Worm (Caenorhabditis elegans) whole organism, young adult: ENCODE data around the gene rpac-40.
"Not testable (repeated sequence)": the region's sequence is repeated elsewhere in the genome, so short reads cannot be mapped to it uniquely, and the experiment has no call there.

Experiments
- B0019.2 ChIP-seq: fragments of 200-800 bp; sonication (Bioruptor generic); conservative IDR thresholded peaks from 2 replicates; pipeline ENCODE4 v1.3.6; 2022; ENCODE audit warnings: missing genetic modification reagents, missing genetic modification characterization, missing compliant biosample characterization
- C06A6.2 ChIP-seq: fragments of 200-800 bp; sonication (Bioruptor generic); conservative IDR thresholded peaks from 2 replicates; pipeline ENCODE4 v1.3.6; 2022; ENCODE audit warnings: missing genetic modification characterization, missing compliant biosample characterization
- F52B5.7 ChIP-seq: sonication (generic microtip); optimal IDR thresholded peaks from 2 replicates; lab custom pipeline; 2016; ENCODE audit warnings: mild to moderate bottlenecking, missing genetic modification characterization, missing compliant biosample characterization
- F55B11.4 ChIP-seq: sonication (generic microtip); optimal IDR thresholded peaks from 2 replicates; lab custom pipeline; 2016; ENCODE audit warnings: missing compliant biosample characterization, missing genetic modification characterization, borderline replicate concordance; ENCODE audit not compliant: insufficient read depth
- F57A8.1 ChIP-seq: fragments of 200-800 bp; sonication (Bioruptor generic); optimal IDR thresholded peaks from 2 replicates; lab custom pipeline; 2018; ENCODE audit warnings: mild to moderate bottlenecking, missing genetic modification characterization, moderate library complexity, missing compliant biosample characterization
- K11D2.4 ChIP-seq: fragments of 200-800 bp; sonication (Bioruptor generic); IDR thresholded peaks from 2 replicates; pipeline ENCODE4 v1.3.6; 2022; ENCODE audit warnings: missing genetic modification reagents, missing genetic modification characterization, missing compliant biosample characterization
- K12H6.12 ChIP-seq: fragments of 200-800 bp; sonication (Bioruptor generic); optimal IDR thresholded peaks from 2 replicates; lab custom pipeline; 2018; ENCODE audit warnings: mild to moderate bottlenecking, missing genetic modification characterization, missing compliant biosample characterization
- Y53F4B.3 ChIP-seq: fragments of 200-800 bp; sonication (Bioruptor generic); IDR thresholded peaks from 2 replicates; pipeline ENCODE4 v1.3.6; 2022; ENCODE audit warnings: missing genetic modification reagents, missing genetic modification characterization, missing compliant biosample characterization
- Y53G8AR.9 ChIP-seq: fragments of 200-800 bp; sonication (Bioruptor generic); conservative IDR thresholded peaks from 2 replicates; pipeline ENCODE4 v1.3.6; 2022; ENCODE audit warnings: missing genetic modification reagents, missing genetic modification characterization, missing compliant biosample characterization
- Y79H2A.3 ChIP-seq: fragments of 200-800 bp; sonication (Bioruptor generic); conservative IDR thresholded peaks from 2 replicates; pipeline ENCODE4 v1.3.6; 2022; ENCODE audit warnings: missing genetic modification reagents, missing genetic modification characterization, missing compliant biosample characterization
- ama-1 ChIP-seq, 3 experiments: fragments of 150-350 bp in 1 of 3; sonication (generic microtip) in 2 of 3; optimal IDR thresholded peaks; 2 replicates each; lab custom pipeline; 2014 to 2018; ENCODE audit warnings: missing biosample characterization in 2 of 3, missing genetic modification characterization in 2 of 3, missing genetic modification reagents in 2 of 3
- ccch-3 ChIP-seq: fragments of 200-800 bp; sonication (Bioruptor generic); optimal IDR thresholded peaks from 2 replicates; lab custom pipeline; 2018; ENCODE audit warnings: mild to moderate bottlenecking, missing genetic modification characterization, missing compliant biosample characterization
- cebp-2 ChIP-seq: fragments of 200-800 bp; sonication (Bioruptor generic); IDR thresholded peaks from 2 replicates; pipeline ENCODE4 v1.3.6; 2022; ENCODE audit warnings: missing genetic modification characterization, missing compliant biosample characterization
- ceh-27 ChIP-seq: fragments of 200-800 bp; sonication (Bioruptor generic); optimal IDR thresholded peaks from 2 replicates; lab custom pipeline; 2018; ENCODE audit warnings: mild to moderate bottlenecking, missing genetic modification characterization, moderate library complexity, missing compliant biosample characterization
- ceh-79 ChIP-seq: sonication (generic microtip); optimal IDR thresholded peaks from 2 replicates; lab custom pipeline; 2017; ENCODE audit warnings: mild to moderate bottlenecking, missing genetic modification characterization, missing compliant biosample characterization
- chd-7 ChIP-seq: sonication (generic microtip); optimal IDR thresholded peaks from 2 replicates; lab custom pipeline; 2016; ENCODE audit warnings: mild to moderate bottlenecking, missing genetic modification characterization, moderate library complexity, missing compliant biosample characterization
- die-1 ChIP-seq: sonication (generic microtip); optimal IDR thresholded peaks from 2 replicates; lab custom pipeline; 2016; ENCODE audit warnings: missing genotype, mild to moderate bottlenecking, missing genetic modification characterization, missing compliant biosample characterization
- egl-44 ChIP-seq: fragments of 200-800 bp; sonication (Bioruptor generic); IDR thresholded peaks from 2 replicates; pipeline ENCODE4 v1.3.6; 2022; ENCODE audit warnings: missing genetic modification reagents, missing genetic modification characterization, missing compliant biosample characterization
- hrde-1 ChIP-seq: sonication (generic microtip); optimal IDR thresholded peaks from 2 replicates; lab custom pipeline; 2016; ENCODE audit warnings: missing genetic modification characterization, mild to moderate bottlenecking, missing compliant biosample characterization, moderate library complexity, missing genotype, missing genetic modification reagents, borderline replicate concordance
- hsf-1 ChIP-seq: fragments of 200-800 bp; sonication (Bioruptor generic); IDR thresholded peaks from 2 replicates; pipeline ENCODE4 v1.3.6; 2022; ENCODE audit warnings: missing genetic modification reagents, missing genetic modification characterization, missing compliant biosample characterization
- let-607 ChIP-seq, 2 experiments: fragments of 200-800 bp in 1 of 2; sonication (Bioruptor generic) in 1 of 2; sonication (generic microtip) in 1 of 2; optimal IDR thresholded peaks; 2 replicates each; lab custom pipeline; 2016 to 2018; ENCODE audit warnings: mild to moderate bottlenecking in 2 of 2, missing compliant biosample characterization in 2 of 2, missing genetic modification characterization in 2 of 2, moderate library complexity in 2 of 2, missing genotype in 1 of 2
- lin-35 ChIP-seq, 3 experiments: fragments of 150-350 bp in 2 of 3; sonication (generic microtip) in 1 of 3; optimal IDR thresholded peaks; 2 replicates each; lab custom pipeline; 2014 to 2018; ENCODE audit warnings: missing biosample characterization in 3 of 3, missing genetic modification characterization in 3 of 3, missing genetic modification reagents in 3 of 3
- lin-40 ChIP-seq: sonication (generic microtip); optimal IDR thresholded peaks from 2 replicates; lab custom pipeline; 2016; ENCODE audit warnings: missing genetic modification characterization, mild to moderate bottlenecking, missing compliant biosample characterization, missing genotype, missing genetic modification reagents
- madf-3 ChIP-seq: fragments of 200-800 bp; sonication (Bioruptor generic); IDR thresholded peaks from 2 replicates; pipeline ENCODE4 v1.3.6; 2022; ENCODE audit warnings: missing genetic modification reagents, missing genetic modification characterization, missing compliant biosample characterization
- madf-8 ChIP-seq: fragments of 200-800 bp; sonication (Bioruptor generic); conservative IDR thresholded peaks from 2 replicates; pipeline ENCODE4 v1.3.6; 2022; ENCODE audit warnings: missing genetic modification reagents, missing genetic modification characterization, missing compliant biosample characterization
- nfya-1 ChIP-seq: sonication (generic microtip); optimal IDR thresholded peaks from 2 replicates; lab custom pipeline; 2017; ENCODE audit warnings: antibody characterized with exemption, missing compliant biosample characterization, missing genetic modification characterization, borderline replicate concordance; ENCODE audit not compliant: insufficient read depth
- nhr-27 ChIP-seq: fragments of 200-800 bp; sonication (Bioruptor generic); optimal IDR thresholded peaks from 2 replicates; lab custom pipeline; 2018; ENCODE audit warnings: mild to moderate bottlenecking, missing genetic modification characterization, moderate library complexity, missing compliant biosample characterization
- pha-4 ChIP-seq: fragments of 150-350 bp; sonication (generic microtip); optimal IDR thresholded peaks from 2 replicates; lab custom pipeline; 2014; ENCODE audit warnings: missing biosample characterization, missing genetic modification reagents, missing genetic modification characterization
- rcor-1 ChIP-seq: fragments of 200-800 bp; sonication (Bioruptor generic); IDR thresholded peaks from 2 replicates; pipeline ENCODE4 v1.3.6; 2022; ENCODE audit warnings: missing genetic modification reagents, missing genetic modification characterization, missing compliant biosample characterization
- repo-1 ChIP-seq: sonication (generic microtip); optimal IDR thresholded peaks from 2 replicates; lab custom pipeline; 2017; ENCODE audit warnings: mild to moderate bottlenecking, missing genetic modification characterization, missing compliant biosample characterization
- sdz-38 ChIP-seq: sonication (generic microtip); optimal IDR thresholded peaks from 2 replicates; lab custom pipeline; 2016; ENCODE audit warnings: missing genotype, missing genetic modification characterization, missing compliant biosample characterization
- snpc-1.1 ChIP-seq: sonication (generic microtip); optimal IDR thresholded peaks from 2 replicates; lab custom pipeline; 2017; ENCODE audit warnings: missing genetic modification characterization, mild to moderate bottlenecking, missing compliant biosample characterization, antibody characterized with exemption, moderate library complexity, missing genotype, missing genetic modification reagents; ENCODE audit not compliant: insufficient read depth
- snpc-1.3 ChIP-seq: sonication (generic microtip); optimal IDR thresholded peaks from 2 replicates; lab custom pipeline; 2017; ENCODE audit warnings: missing genetic modification characterization, mild to moderate bottlenecking, missing compliant biosample characterization, antibody characterized with exemption, moderate library complexity, missing genotype, missing genetic modification reagents; ENCODE audit not compliant: insufficient read depth
- snpc-3.4 ChIP-seq: sonication (generic microtip); optimal IDR thresholded peaks from 2 replicates; lab custom pipeline; 2017; ENCODE audit warnings: missing genetic modification characterization, mild to moderate bottlenecking, missing compliant biosample characterization, antibody characterized with exemption, moderate library complexity, missing genotype, missing genetic modification reagents
- unc-130 ChIP-seq: sonication (generic microtip); optimal IDR thresholded peaks from 2 replicates; lab custom pipeline; 2016; ENCODE audit warnings: missing genetic modification reagents, missing genetic modification characterization, missing compliant biosample characterization
- ztf-18 ChIP-seq: sonication (generic microtip); optimal IDR thresholded peaks from 2 replicates; lab custom pipeline; 2016; ENCODE audit warnings: missing genotype, mild to moderate bottlenecking, missing genetic modification characterization, missing compliant biosample characterization
- ztf-28 ChIP-seq: fragments of 200-800 bp; sonication (Bioruptor generic); IDR thresholded peaks from 2 replicates; pipeline ENCODE4 v1.3.6; 2022; ENCODE audit warnings: missing genetic modification reagents, missing genetic modification characterization, missing compliant biosample characterization
- ztf-3 ChIP-seq: fragments of 200-800 bp; sonication (Bioruptor generic); optimal IDR thresholded peaks from 2 replicates; lab custom pipeline; 2018; ENCODE audit warnings: mild to moderate bottlenecking, missing genetic modification characterization, missing compliant biosample characterization

rpac-40 gene

DNA sequence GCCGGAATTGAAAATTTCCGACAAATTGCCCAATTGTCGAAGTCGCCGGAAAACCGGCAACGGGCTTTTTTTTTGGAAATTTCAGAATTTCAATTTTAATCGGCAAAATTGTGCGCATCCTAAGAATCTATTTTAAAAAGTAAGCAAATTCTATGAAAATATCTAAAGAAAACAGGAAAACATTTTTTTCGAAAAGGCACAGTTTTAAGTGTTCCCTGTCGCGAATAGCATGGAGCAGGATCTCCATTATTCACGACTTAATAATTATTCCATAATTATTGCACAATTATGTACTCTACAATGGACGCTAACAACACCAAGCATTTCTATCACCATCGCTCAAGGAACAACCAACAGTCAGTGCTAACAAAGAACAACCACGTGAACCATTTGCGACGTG lies 16.6 kb downstream of the rpac-40 start, which contains the start of gene H43I07.4:
Gene H43I07.4 (plus strand): TSS at position 301 of the 400 bp plus-strand sequence.
- not testable (repeated sequence) for TF ChIP-seq snpc-3.4; ama-1 (optimal IDR thresholded peaks at IDR 0.05; lab: Kevin White, UChicago); ama-1 (GFP tag; optimal IDR thresholded peaks at IDR 0.05; lab: Kevin White, UChicago); madf-3

DNA sequence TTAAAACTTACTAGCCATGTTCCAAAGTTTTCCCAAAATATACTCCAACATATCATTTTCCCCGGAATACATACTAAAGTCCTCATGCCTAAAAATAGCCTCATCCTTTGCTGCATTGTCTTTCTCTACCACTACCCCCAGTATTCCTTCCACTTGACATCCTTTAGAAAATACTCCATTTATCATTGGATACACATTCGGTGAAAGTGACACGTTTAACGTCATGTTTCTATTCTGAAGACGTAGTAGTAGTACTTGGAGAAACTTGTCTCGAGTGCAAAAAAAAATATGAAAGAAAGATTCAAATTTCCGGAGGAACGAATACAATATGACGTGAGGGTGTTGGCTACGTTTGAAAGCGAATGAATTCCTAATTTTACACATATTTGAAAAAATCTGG lies 17.6 kb downstream of the rpac-40 start:
- TF ChIP-seq unc-130 (no peak), chd-7 (tag; lab: Kevin White, UChicago) (no peak), Y79H2A.3 (GFP tag; lab: Robert Waterston, UW) (no peak), ztf-3 (GFP tag; lab: Kevin White, UChicago) (no peak), B0019.2 (GFP tag; lab: Robert Waterston, UW) (no peak), let-607 (tag; optimal IDR thresholded peaks at IDR 0.05; lab: Kevin White, UChicago) (no peak), nfya-1 (no peak), K12H6.12 (tag; lab: Kevin White, UChicago) (no peak)

DNA sequence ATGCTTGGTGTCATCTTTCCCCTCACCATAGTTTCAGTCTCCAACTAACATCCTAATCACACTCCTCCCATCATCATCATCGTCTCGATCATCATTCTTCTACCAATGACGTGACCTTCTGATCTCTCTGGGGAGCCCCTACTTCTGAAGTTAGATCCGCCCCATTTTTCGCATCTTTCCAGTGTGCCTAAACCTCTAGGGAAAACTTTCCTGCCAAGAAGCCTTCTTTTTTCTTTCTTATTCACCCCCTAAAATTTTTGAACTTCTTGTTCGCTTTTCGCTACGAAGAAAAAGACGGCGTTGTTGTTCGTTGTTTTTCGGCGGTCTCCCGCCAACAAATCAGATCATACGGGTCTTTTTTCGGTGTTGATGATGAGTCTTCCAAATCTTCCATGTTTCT lies 19.0 kb downstream of the rpac-40 start:
- no peak for TF ChIP-seq hsf-1 (GFP tag; lab: Robert Waterston, UW)
- TF ChIP-seq K11D2.4 (GFP tag; lab: Robert Waterston, UW) = 0 out of 2 replicates have a peak, but pooled peaks have one; percentile 31
- no peak for TF ChIP-seq ceh-27 (GFP tag; lab: Kevin White, UChicago)
- TF ChIP-seq Y53F4B.3 (GFP tag; lab: Robert Waterston, UW) = no peak

DNA sequence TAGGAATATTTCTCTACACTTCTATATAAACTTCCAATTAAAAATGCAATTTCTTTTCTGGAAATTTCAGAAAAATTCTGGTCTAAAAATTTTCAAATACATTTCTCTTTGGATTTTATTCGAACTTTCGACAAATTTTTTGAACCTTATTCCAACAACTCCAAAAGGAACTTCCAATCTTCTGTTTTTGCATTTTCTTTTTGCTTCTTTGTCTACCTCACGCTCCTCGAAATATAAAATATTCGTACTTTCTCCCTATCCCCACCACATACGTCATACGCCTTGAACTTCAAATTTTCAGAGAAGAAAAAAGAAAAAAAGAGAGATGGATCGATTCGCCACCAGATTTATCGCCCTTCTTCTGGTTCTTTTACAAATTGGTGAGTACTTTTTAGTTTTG lies 20.1 kb downstream of the rpac-40 start, which contains the start of gene nlp-9:
Gene nlp-9 (plus strand): TSS at position 301 of the 400 bp plus-strand sequence.
- TF ChIP-seq snpc-1.1 (tag; lab: Kevin White, UChicago) (no peak), repo-1 (no peak), Y53G8AR.9 (no peak), rcor-1 (GFP tag; lab: Robert Waterston, UW) (no peak), lin-35 (GFP tag; optimal IDR thresholded peaks at IDR 0.05; lab: Kevin White, UChicago) (no peak), sdz-38 (tag; lab: Kevin White, UChicago) (no peak), cebp-2 (GFP tag; lab: Robert Waterston, UW) (no peak), nhr-27 (no peak), die-1 (tag; lab: Kevin White, UChicago) (no peak), snpc-1.3 (tag; lab: Kevin White, UChicago) (no peak), F57A8.1 (GFP tag; lab: Kevin White, UChicago) (no peak), B0019.2 (GFP tag; lab: Robert Waterston, UW) (no peak), madf-8 (GFP tag; lab: Robert Waterston, UW) (no peak), lin-40 (tag; lab: Kevin White, UChicago) (no peak), F55B11.4 (no peak), ztf-28 (GFP tag; lab: Robert Waterston, UW) (no peak)
- TF ChIP-seq, all 124 proteins: peak for 0

DNA sequence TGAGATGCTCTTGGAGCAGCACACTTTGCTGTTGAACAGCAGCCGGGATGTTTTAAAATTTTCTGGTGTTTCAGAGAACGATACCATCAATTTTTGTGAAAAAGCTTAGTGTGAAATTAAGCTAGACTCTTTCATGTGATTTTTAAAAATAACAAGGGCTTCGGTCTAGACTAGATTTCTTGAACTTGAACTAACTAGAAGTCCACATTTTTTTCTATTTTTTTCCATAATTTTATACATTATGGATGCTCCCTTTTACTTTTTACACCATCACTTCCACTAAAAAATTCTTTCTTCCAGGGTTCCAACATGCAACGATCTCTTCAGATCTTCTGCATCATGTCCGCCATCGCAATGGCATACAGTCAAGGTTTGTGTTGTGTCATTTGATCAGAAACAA lies 36.8 kb downstream of the rpac-40 start, which contains the start of gene nlp-13:
Gene nlp-13 (plus strand): TSS at position 301 of the 400 bp plus-strand sequence.
- no peak for TF ChIP-seq F52B5.7 (tag; lab: Kevin White, UChicago)
- no peak for TF ChIP-seq hrde-1 (tag; lab: Kevin White, UChicago)
- no peak for TF ChIP-seq ccch-3
- TF ChIP-seq egl-44 = no peak
- TF ChIP-seq ceh-79 (tag; lab: Kevin White, UChicago) = no peak
- no peak for TF ChIP-seq unc-130
- no peak for TF ChIP-seq ceh-27 (GFP tag; lab: Kevin White, UChicago)
- no peak for TF ChIP-seq ztf-18 (tag; lab: Kevin White, UChicago)
- TF ChIP-seq C06A6.2 (GFP tag; lab: Robert Waterston, UW) = no peak
- no peak for TF ChIP-seq pha-4 (tag; lab: Kevin White, UChicago)
- TF ChIP-seq K12H6.12 (tag; lab: Kevin White, UChicago) = no peak
